Fruit fly (Drosophila melanogaster): Measurements from ENCODE around the gene CG14710.

The CG14710 gene

dm6 chr3R:11581340-11582252 lies 38.3 kb upstream of the CG14710 start, which contains the start of gene wkd (continued):
- no peak for TF ChIP-seq pan (optimal IDR thresholded peaks at IDR 0.05)
- no peak for TF ChIP-seq pan (GFP tag; optimal IDR thresholded peaks at IDR 0.05 in 1 of 2, IDR thresholded peaks at IDR 0.05 in 1 of 2)
- TF ChIP-seq Mes4 (GFP tag; optimal IDR thresholded peaks at IDR 0.05): no peak
- TF ChIP-seq CG18262 (tag; optimal IDR thresholded peaks at IDR 0.05): no peak
- TF ChIP-seq en (GFP tag; optimal IDR thresholded peaks at IDR 0.05): no peak
- no peak for TF ChIP-seq CG10959 (GFP tag; IDR thresholded peaks at IDR 0.05)
- TF ChIP-seq CG5953 (GFP tag; IDR thresholded peaks at IDR 0.05): no peak
- TF ChIP-seq CG34376 (GFP tag; optimal IDR thresholded peaks at IDR 0.05): peak; percentile 60
- peak; percentile 86 for TF ChIP-seq pzg (GFP tag; optimal IDR thresholded peaks at IDR 0.05)
- TF ChIP-seq Awh (GFP tag; IDR thresholded peaks at IDR 0.05): no peak
- TF ChIP-seq Ravus (GFP tag; IDR thresholded peaks at IDR 0.05): no peak
- no peak for TF ChIP-seq CG4730 (GFP tag; IDR thresholded peaks at IDR 0.05)
- TF ChIP-seq CG13894 (tag; optimal IDR thresholded peaks at IDR 0.05): no peak
- TF ChIP-seq Ssrp (tag; optimal IDR thresholded peaks at IDR 0.05): no peak
- TF ChIP-seq CG9437 (GFP tag; optimal IDR thresholded peaks at IDR 0.05): no peak
- peak; percentile 90 for TF ChIP-seq Dref (GFP tag; IDR thresholded peaks at IDR 0.05)
- TF ChIP-seq Kr (GFP tag; optimal IDR thresholded peaks at IDR 0.05): no peak
- TF ChIP-seq CG10209 (GFP tag; optimal IDR thresholded peaks at IDR 0.05): no peak
- no peak for TF ChIP-seq CG4820 (GFP tag; optimal IDR thresholded peaks at IDR 0.05)
- peak; percentile 64 for TF ChIP-seq grn (GFP tag; optimal IDR thresholded peaks at IDR 0.05)
- 0 out of 3 replicates have a peak, but pooled peaks have one; percentile 20 for TF ChIP-seq row (GFP tag; IDR thresholded peaks at IDR 0.05)
- no peak for TF ChIP-seq gem (tag; optimal IDR thresholded peaks at IDR 0.05)
- no peak for TF ChIP-seq Ptx1 (GFP tag; IDR thresholded peaks at IDR 0.05)
- no peak for TF ChIP-seq CG2120 (GFP tag; optimal IDR thresholded peaks at IDR 0.05)
- no peak for TF ChIP-seq chif (GFP tag; optimal IDR thresholded peaks at IDR 0.05)
- TF ChIP-seq zf30C (GFP tag; optimal IDR thresholded peaks at IDR 0.05): no peak
- TF ChIP-seq h (optimal IDR thresholded peaks at IDR 0.05): no peak
- TF ChIP-seq CG10366 (GFP tag; IDR thresholded peaks at IDR 0.05): no peak
- no peak for TF ChIP-seq CG12219 (GFP tag; optimal IDR thresholded peaks at IDR 0.05)
- peak; percentile 97 for TF ChIP-seq Sry-δ (GFP tag; optimal IDR thresholded peaks at IDR 0.05)
- no peak for TF ChIP-seq org-1 (GFP tag; optimal IDR thresholded peaks at IDR 0.05)
- TF ChIP-seq exex (tag; optimal IDR thresholded peaks at IDR 0.05): peak; percentile 30
- TF ChIP-seq Jarid2 (GFP tag; optimal IDR thresholded peaks at IDR 0.05): no peak
- TF ChIP-seq shn (GFP tag; optimal IDR thresholded peaks at IDR 0.05): no peak
- no peak for TF ChIP-seq CG32767 (GFP tag; IDR thresholded peaks at IDR 0.05)
- TF ChIP-seq Sin3A (optimal IDR thresholded peaks at IDR 0.05): peak; percentile 79
- TF ChIP-seq Dek (tag; optimal IDR thresholded peaks at IDR 0.05): no peak
- no peak for TF ChIP-seq CG8089 (GFP tag; optimal IDR thresholded peaks at IDR 0.05)
- no peak for TF ChIP-seq crp (GFP tag; optimal IDR thresholded peaks at IDR 0.05)
- TF ChIP-seq CG34422 (GFP tag; IDR thresholded peaks at IDR 0.05): 0 out of 3 replicates have a peak, but pooled peaks have one; percentile 22
- TF ChIP-seq chm (GFP tag; IDR thresholded peaks at IDR 0.05): no peak
- TF ChIP-seq Sry-β (GFP tag; optimal IDR thresholded peaks at IDR 0.05): no peak
- TF ChIP-seq lbe (GFP tag; optimal IDR thresholded peaks at IDR 0.05): no peak
- TF ChIP-seq stc (GFP tag; IDR thresholded peaks at IDR 0.05): no peak
- TF ChIP-seq CG32532 (GFP tag; IDR thresholded peaks at IDR 0.05): no peak
- no peak for TF ChIP-seq slbo (GFP tag; IDR thresholded peaks at IDR 0.05)
- TF ChIP-seq CG10147 (GFP tag; optimal IDR thresholded peaks at IDR 0.05): no peak
- TF ChIP-seq tup (GFP tag; optimal IDR thresholded peaks at IDR 0.05): no peak
- no peak for TF ChIP-seq bowl (GFP tag; IDR thresholded peaks at IDR 0.05)
- TF ChIP-seq CG31388 (GFP tag; optimal IDR thresholded peaks at IDR 0.05): no peak
- no peak for TF ChIP-seq bsh (GFP tag; optimal IDR thresholded peaks at IDR 0.05)
